Fruit fly (Drosophila melanogaster): Measurements from ENCODE around the gene fabp.

fabp gene

DNA sequence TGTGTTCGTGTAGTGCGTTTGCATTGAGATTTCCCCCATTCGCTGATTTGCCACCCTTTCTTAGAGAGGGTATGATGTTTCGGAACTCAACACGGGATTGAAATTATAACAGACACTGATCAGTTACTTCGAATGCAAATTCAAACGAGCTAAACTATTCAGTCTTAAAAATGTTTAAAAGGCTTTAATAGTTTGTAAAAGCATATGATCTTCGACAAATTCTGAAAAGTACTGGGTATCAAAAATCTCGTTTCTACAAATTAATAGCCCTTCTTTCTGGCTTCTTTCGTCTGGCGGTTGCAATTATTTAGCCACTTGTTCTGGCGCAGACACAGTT, 15.4 kb upstream of the fabp start (continued):
- TF ChIP-seq CrebB (tag; optimal IDR thresholded peaks at IDR 0.05), result no peak
- TF ChIP-seq br (optimal IDR thresholded peaks at IDR 0.05), result no peak
- no peak for TF ChIP-seq insv (GFP tag; optimal IDR thresholded peaks at IDR 0.05)
- peak; percentile 16 for TF ChIP-seq ERR (GFP tag; optimal IDR thresholded peaks at IDR 0.05)
- peak; percentile 39 for TF ChIP-seq Mad (GFP tag; optimal IDR thresholded peaks at IDR 0.05)
- TF ChIP-seq pum (GFP tag; optimal IDR thresholded peaks at IDR 0.05), result peak; percentile 65
- peak; percentile 20 for TF ChIP-seq Ets97D (GFP tag; optimal IDR thresholded peaks at IDR 0.05)
- no peak for TF ChIP-seq CG4404 (GFP tag; IDR thresholded peaks at IDR 0.05)
- TF ChIP-seq stc (GFP tag; IDR thresholded peaks at IDR 0.05), result peak; percentile 87
- no peak for TF ChIP-seq CG8359 (GFP tag; optimal IDR thresholded peaks at IDR 0.05; ENCODE audit: borderline replicate concordance)
- no peak for TF ChIP-seq pros (GFP tag; optimal IDR thresholded peaks at IDR 0.05)
- TF ChIP-seq CG34224 (GFP tag; IDR thresholded peaks at IDR 0.05; ENCODE audit: partially characterized antibody), result no peak
- TF ChIP-seq CG3163 (GFP tag; optimal IDR thresholded peaks at IDR 0.05), result peak; percentile 41
- TF ChIP-seq ems (GFP tag; optimal IDR thresholded peaks at IDR 0.05), result peak; percentile 56
- TF ChIP-seq CG15479 (GFP tag; optimal IDR thresholded peaks at IDR 0.05), result no peak
- no peak for TF ChIP-seq sna (GFP tag; IDR thresholded peaks at IDR 0.05; ENCODE audit: partially characterized antibody)
- TF ChIP-seq CG10321 (GFP tag; IDR thresholded peaks at IDR 0.05), result no peak
- TF ChIP-seq CG2678 (tag; optimal IDR thresholded peaks at IDR 0.05), result no peak
- peak; percentile 45 for TF ChIP-seq Fer1 (GFP tag; optimal IDR thresholded peaks at IDR 0.05)
- no peak for TF ChIP-seq gem (tag; optimal IDR thresholded peaks at IDR 0.05)
- no peak for TF ChIP-seq CG11504 (tag; optimal IDR thresholded peaks at IDR 0.05)
- peak; percentile 71 for TF ChIP-seq CG8388 (GFP tag; optimal IDR thresholded peaks at IDR 0.05)
- no peak for TF ChIP-seq ac (GFP tag; optimal IDR thresholded peaks at IDR 0.05)
- peak; percentile 73 to 77 for TF ChIP-seq bsh (GFP tag; optimal IDR thresholded peaks at IDR 0.05)
- no peak for TF ChIP-seq CG11723 (GFP tag; optimal IDR thresholded peaks at IDR 0.05)
- no peak for TF ChIP-seq CG2129 (GFP tag; IDR thresholded peaks at IDR 0.05; ENCODE audit: partially characterized antibody)
- TF ChIP-seq tna (GFP tag; IDR thresholded peaks at IDR 0.05; ENCODE audit: partially characterized antibody), result no peak
- TF ChIP-seq CG8281 (tag; optimal IDR thresholded peaks at IDR 0.05), result no peak
- no peak for TF ChIP-seq CG1832 (GFP tag; optimal IDR thresholded peaks at IDR 0.05)
- no peak for TF ChIP-seq CG9932 (GFP tag; IDR thresholded peaks at IDR 0.05)
- TF ChIP-seq fru (optimal IDR thresholded peaks at IDR 0.05), result no peak
- TF ChIP-seq CG30431 (GFP tag; optimal IDR thresholded peaks at IDR 0.05), result peak; percentile 51
- TF ChIP-seq Doc3 (GFP tag; IDR thresholded peaks at IDR 0.05; ENCODE audit: partially characterized antibody), result no peak
- peak; percentile 66 for TF ChIP-seq CG43689 (GFP tag; IDR thresholded peaks at IDR 0.05)
- peak; percentile 72 for TF ChIP-seq lilli (GFP tag; optimal IDR thresholded peaks at IDR 0.05)
- no peak for TF ChIP-seq CG13296 (GFP tag; optimal IDR thresholded peaks at IDR 0.05)
- no peak for TF ChIP-seq CG7271 (tag; optimal IDR thresholded peaks at IDR 0.05)
- TF ChIP-seq CG10979 (tag; optimal IDR thresholded peaks at IDR 0.05), result peak; percentile 46
- peak; percentile 49 for TF ChIP-seq eyg (GFP tag; optimal IDR thresholded peaks at IDR 0.05)
- TF ChIP-seq danr (GFP tag; IDR thresholded peaks at IDR 0.05), result peak; percentile 52
- peak; percentile 55 for TF ChIP-seq CG15514 (GFP tag; optimal IDR thresholded peaks at IDR 0.05)
- TF ChIP-seq chn (GFP tag; optimal IDR thresholded peaks at IDR 0.05), result peak; percentile 63
- TF ChIP-seq prd (optimal IDR thresholded peaks at IDR 0.05), result no peak
- TF ChIP-seq prd (GFP tag; IDR thresholded peaks at IDR 0.05), result peak; percentile 76
- peak; percentile 68 for TF ChIP-seq bowl (GFP tag; IDR thresholded peaks at IDR 0.05)
- 0 out of 2 replicates have a peak, but pooled peaks have one; percentile 36 for TF ChIP-seq CG7372 (GFP tag; IDR thresholded peaks at IDR 0.05)
- no peak for TF ChIP-seq da (GFP tag; optimal IDR thresholded peaks at IDR 0.05)
- TF ChIP-seq corto (GFP tag; optimal IDR thresholded peaks at IDR 0.05), result no peak
- TF ChIP-seq onecut (GFP tag; IDR thresholded peaks at IDR 0.05), result peak; percentile 56
- no peak for TF ChIP-seq kay (GFP tag; optimal IDR thresholded peaks at IDR 0.05)
- peak; percentile 67 for TF ChIP-seq CG1233 (GFP tag; optimal IDR thresholded peaks at IDR 0.05)
- TF ChIP-seq so (GFP tag; IDR thresholded peaks at IDR 0.05), result peak; percentile 57; the same call in 1 of the 3 replicates
